Fruit fly (Drosophila melanogaster) whole organism, embryonic: Measurements from ENCODE around the gene Pka-C3.
A peak's percentile ranks its signal among the peaks of the same experiment; 100 is the strongest.

Experiments used
- CG1024 ChIP-seq: fragments of 200-800 bp; sonication (Bioruptor generic); IDR thresholded peaks from 2 replicates; pipeline ENCODE4 v1.3.6; 2022; ENCODE audit warnings: missing biosample characterization, missing genetic modification characterization
- CG10274 ChIP-seq: fragments of 200-800 bp; sonication (Bioruptor generic); optimal IDR thresholded peaks from 3 replicates; lab custom pipeline; 2017; ENCODE audit warnings: missing biosample characterization, mild to moderate bottlenecking, missing genetic modification characterization
- CG10462 ChIP-seq: fragments of 200-800 bp; sonication (Bioruptor generic); optimal IDR thresholded peaks from 2 replicates; lab custom pipeline; 2016; ENCODE audit warnings: missing biosample characterization, missing genetic modification characterization
- CG12391 ChIP-seq: fragments of 200-800 bp; sonication (Bioruptor generic); optimal IDR thresholded peaks from 3 replicates; lab custom pipeline; 2018; ENCODE audit warnings: missing biosample characterization, mild to moderate bottlenecking, missing genetic modification characterization, moderate library complexity
- CG13123 ChIP-seq: fragments of 200-800 bp; sonication (Bioruptor generic); optimal IDR thresholded peaks from 2 replicates; lab custom pipeline; 2016; ENCODE audit warnings: missing biosample characterization, missing genetic modification characterization
- CG14441 ChIP-seq: fragments of 200-800 bp; sonication (Bioruptor generic); IDR thresholded peaks from 2 replicates; pipeline ENCODE4 v1.3.6; 2022; ENCODE audit warnings: missing biosample characterization, missing genetic modification characterization
- CG16863 ChIP-seq: fragments of 200-800 bp; sonication (Bioruptor generic); optimal IDR thresholded peaks from 3 replicates; lab custom pipeline; 2016; ENCODE audit warnings: missing biosample characterization, missing genetic modification characterization
- CG18262 ChIP-seq: fragments of 200-800 bp; optimal IDR thresholded peaks from 3 replicates; lab custom pipeline; 2019; ENCODE audit warnings: missing biosample characterization, mild to moderate bottlenecking, missing genetic modification characterization, moderate library complexity
- CG18476 ChIP-seq: fragments of 200-800 bp; sonication (Bioruptor generic); optimal IDR thresholded peaks from 2 replicates; lab custom pipeline; 2016; ENCODE audit warnings: missing biosample characterization, mild to moderate bottlenecking, missing genetic modification characterization
- CG2199 ChIP-seq: fragments of 200-800 bp; sonication (Bioruptor generic); IDR thresholded peaks from 3 replicates; pipeline ENCODE4 v1.3.6; 2022; ENCODE audit warnings: missing biosample characterization, missing genetic modification characterization
- CG2678 ChIP-seq: fragments of 200-800 bp; sonication (Bioruptor generic); optimal IDR thresholded peaks from 3 replicates; lab custom pipeline; 2019; ENCODE audit warnings: missing biosample characterization, mild to moderate bottlenecking, missing genetic modification characterization, moderate library complexity
- CG30403 ChIP-seq: fragments of 200-800 bp; sonication (Bioruptor generic); optimal IDR thresholded peaks from 3 replicates; lab custom pipeline; 2016; ENCODE audit warnings: missing biosample characterization, missing genetic modification characterization
- CG31365 ChIP-seq: fragments of 200-800 bp; sonication (Bioruptor generic); optimal IDR thresholded peaks from 2 replicates; lab custom pipeline; 2018; ENCODE audit warnings: missing biosample characterization, mild to moderate bottlenecking, missing genetic modification characterization
- CG32767 ChIP-seq: fragments of 200-800 bp; sonication (Bioruptor generic); IDR thresholded peaks from 2 replicates; pipeline ENCODE4 v1.3.6; 2022; ENCODE audit warnings: missing biosample characterization, missing genetic modification characterization
- CG32772 ChIP-seq: fragments of 200-800 bp; sonication (Bioruptor generic); IDR thresholded peaks from 2 replicates; pipeline ENCODE4 v1.3.6; 2022; ENCODE audit warnings: missing biosample characterization, missing genetic modification characterization
- CG33213 ChIP-seq: fragments of 200-800 bp; sonication (Bioruptor generic); optimal IDR thresholded peaks from 3 replicates; lab custom pipeline; 2016; ENCODE audit warnings: missing biosample characterization, missing genetic modification characterization
- CG3407 ChIP-seq: fragments of 200-800 bp; sonication (Bioruptor generic); optimal IDR thresholded peaks from 2 replicates; lab custom pipeline; 2018; ENCODE audit warnings: missing biosample characterization, mild to moderate bottlenecking, missing genetic modification characterization
- CG4328 ChIP-seq: fragments of 200-800 bp; sonication (Bioruptor generic); optimal IDR thresholded peaks from 3 replicates; lab custom pipeline; 2017; ENCODE audit warnings: missing biosample characterization, missing genetic modification reagents, missing genetic modification characterization
- CG4424 ChIP-seq: fragments of 200-800 bp; sonication (Bioruptor generic); optimal IDR thresholded peaks from 3 replicates; lab custom pipeline; 2016; ENCODE audit warnings: missing biosample characterization, missing genetic modification characterization
- CG4820 ChIP-seq: fragments of 200-800 bp; sonication (Bioruptor generic); optimal IDR thresholded peaks from 3 replicates; lab custom pipeline; 2016; ENCODE audit warnings: missing biosample characterization, missing genetic modification characterization
- CG5180 ChIP-seq: fragments of 200-800 bp; sonication (Bioruptor generic); optimal IDR thresholded peaks from 3 replicates; lab custom pipeline; 2017; ENCODE audit warnings: missing biosample characterization, missing genetic modification characterization, mild to moderate bottlenecking, moderate library complexity, missing genetic modification reagents
- CG6175 ChIP-seq: fragments of 200-800 bp; sonication (Bioruptor generic); IDR thresholded peaks from 3 replicates; pipeline ENCODE4 v1.3.6; 2022; ENCODE audit warnings: missing biosample characterization, missing genetic modification characterization
- CG6683 ChIP-seq: fragments of 200-800 bp; sonication (Bioruptor generic); optimal IDR thresholded peaks from 2 replicates; lab custom pipeline; 2017; ENCODE audit warnings: missing biosample characterization, mild to moderate bottlenecking, missing genetic modification characterization, missing genetic modification reagents
- CG7556 ChIP-seq: fragments of 200-800 bp; sonication (Bioruptor generic); optimal IDR thresholded peaks from 2 replicates; lab custom pipeline; 2017; ENCODE audit warnings: missing biosample characterization, mild to moderate bottlenecking, missing genetic modification characterization
- CG9609 ChIP-seq: fragments of 200-800 bp; sonication (Bioruptor generic); optimal IDR thresholded peaks from 3 replicates; lab custom pipeline; 2016; ENCODE audit warnings: missing biosample characterization, missing genetic modification characterization
- CG9817 ChIP-seq: fragments of 200-800 bp; sonication (Bioruptor generic); optimal IDR thresholded peaks from 2 replicates; lab custom pipeline; 2018; ENCODE audit warnings: missing biosample characterization, mild to moderate bottlenecking, missing genetic modification characterization, moderate library complexity
- Dip2 ChIP-seq: fragments of 200-800 bp; sonication (Bioruptor generic); IDR thresholded peaks from 2 replicates; pipeline ENCODE4 v1.3.6; 2022; ENCODE audit warnings: missing biosample characterization, missing genetic modification characterization
- Doc2 ChIP-seq: fragments of 200-800 bp; sonication (Bioruptor generic); IDR thresholded peaks from 2 replicates; pipeline ENCODE4 v1.3.6; 2022; ENCODE audit warnings: missing biosample characterization, missing genetic modification characterization
- E2f1 ChIP-seq: fragments of 200-800 bp; sonication (Bioruptor generic); IDR thresholded peaks from 2 replicates; pipeline ENCODE4 v1.3.6; 2022; ENCODE audit warnings: missing biosample characterization, missing genetic modification characterization
- Eip74EF ChIP-seq, 2 experiments: fragments of 200-800 bp in 1 of 2; fragments of >200 bp in 1 of 2; sonication (Bioruptor generic) in 1 of 2; optimal IDR thresholded peaks; 2 replicates each; lab custom pipeline; 2017 to 2019; ENCODE audit warnings: missing biosample characterization in 2 of 2, missing genetic modification characterization in 2 of 2, mild to moderate bottlenecking in 1 of 2, moderate library complexity in 1 of 2
- Fer1 ChIP-seq: fragments of 200-800 bp; sonication (Bioruptor generic); optimal IDR thresholded peaks from 2 replicates; lab custom pipeline; 2017; ENCODE audit warnings: missing biosample characterization, mild to moderate bottlenecking, missing genetic modification characterization
- Lpt ChIP-seq: fragments of >200 bp; optimal IDR thresholded peaks from 2 replicates; lab custom pipeline; 2018; ENCODE audit warnings: missing biosample characterization, missing genetic modification characterization
- Mes4 ChIP-seq: fragments of 200-800 bp; sonication (Bioruptor generic); optimal IDR thresholded peaks from 2 replicates; lab custom pipeline; 2016; ENCODE audit warnings: missing biosample characterization, missing genetic modification characterization
- Ravus ChIP-seq: fragments of 200-800 bp; sonication (Bioruptor generic); IDR thresholded peaks from 2 replicates; pipeline ENCODE4 v1.3.6; 2022; ENCODE audit warnings: missing biosample characterization, missing genetic modification characterization
- bsh ChIP-seq, 2 experiments: fragments of 200-800 bp; sonication (Bioruptor generic); optimal IDR thresholded peaks; 2 replicates each; lab custom pipeline; 2017 to 2018; ENCODE audit warnings: mild to moderate bottlenecking in 2 of 2, missing biosample characterization in 2 of 2, missing genetic modification characterization in 2 of 2, moderate library complexity in 1 of 2
- chif ChIP-seq, 2 experiments: fragments of 200-800 bp; sonication (Bioruptor generic); optimal IDR thresholded peaks; 3 replicates each; lab custom pipeline; 2016; ENCODE audit warnings: missing biosample characterization in 2 of 2, missing genetic modification characterization in 2 of 2
- chinmo ChIP-seq: fragments of 200-800 bp; sonication (Bioruptor generic); IDR thresholded peaks from 4 replicates; pipeline ENCODE4 v1.3.6; 2022; ENCODE audit warnings: missing biosample characterization, missing genetic modification characterization; ENCODE audit not compliant: partially characterized antibody
- chn ChIP-seq: fragments of 200-800 bp; sonication (Bioruptor generic); optimal IDR thresholded peaks from 2 replicates; lab custom pipeline; 2016; ENCODE audit warnings: missing biosample characterization, missing genetic modification characterization
- danr ChIP-seq: fragments of 200-800 bp; sonication (Bioruptor generic); IDR thresholded peaks from 2 replicates; pipeline ENCODE4 v1.3.6; 2022; ENCODE audit warnings: missing biosample characterization, missing genetic modification characterization
- dmrt99B ChIP-seq: fragments of 200-800 bp; sonication (Bioruptor generic); optimal IDR thresholded peaks from 2 replicates; lab custom pipeline; 2018; ENCODE audit warnings: missing biosample characterization, mild to moderate bottlenecking, missing genetic modification characterization, moderate library complexity
- ewg ChIP-seq: fragments of 200-800 bp; sonication (Bioruptor generic); optimal IDR thresholded peaks from 3 replicates; lab custom pipeline; 2017; ENCODE audit warnings: mild to moderate bottlenecking, missing biosample characterization, missing genetic modification reagents, missing genetic modification characterization
- fu2 ChIP-seq: fragments of 200-800 bp; sonication (Bioruptor generic); optimal IDR thresholded peaks from 2 replicates; lab custom pipeline; 2016; ENCODE audit warnings: missing biosample characterization, missing genetic modification characterization
- grn ChIP-seq: fragments of 200-800 bp; sonication (Bioruptor generic); optimal IDR thresholded peaks from 3 replicates; lab custom pipeline; 2017; ENCODE audit warnings: missing biosample characterization, missing genetic modification characterization
- knrl ChIP-seq: fragments of 200-800 bp; sonication (Bioruptor generic); IDR thresholded peaks from 3 replicates; pipeline ENCODE4 v1.3.6; 2022; ENCODE audit warnings: missing biosample characterization, missing genetic modification characterization; ENCODE audit not compliant: partially characterized antibody
- mam ChIP-seq: fragments of 200-800 bp; sonication (Bioruptor generic); optimal IDR thresholded peaks from 3 replicates; lab custom pipeline; 2016; ENCODE audit warnings: missing biosample characterization, missing genetic modification characterization
- nmo ChIP-seq: fragments of 200-800 bp; sonication (Bioruptor generic); optimal IDR thresholded peaks from 2 replicates; lab custom pipeline; 2018; ENCODE audit warnings: missing biosample characterization, mild to moderate bottlenecking, missing genetic modification characterization, moderate library complexity
- org-1 ChIP-seq: fragments of 200-800 bp; sonication (Bioruptor generic); optimal IDR thresholded peaks from 2 replicates; lab custom pipeline; 2017; ENCODE audit warnings: missing biosample characterization, missing genetic modification characterization
- row ChIP-seq: fragments of 200-800 bp; sonication (Bioruptor generic); IDR thresholded peaks from 3 replicates; pipeline ENCODE4 v1.3.6; 2022; ENCODE audit warnings: missing biosample characterization, missing genetic modification characterization
- tup ChIP-seq: fragments of 200-800 bp; sonication (Bioruptor generic); optimal IDR thresholded peaks from 2 replicates; lab custom pipeline; 2016; ENCODE audit warnings: missing biosample characterization, mild to moderate bottlenecking, missing genetic modification characterization, moderate library complexity
- vfl ChIP-seq: fragments of 200-800 bp; sonication (Bioruptor generic); optimal IDR thresholded peaks from 2 replicates; lab custom pipeline; 2016; ENCODE audit warnings: missing biosample characterization, missing genetic modification characterization
- vnd ChIP-seq: fragments of 200-800 bp; sonication (Bioruptor generic); IDR thresholded peaks from 3 replicates; pipeline ENCODE4 v1.3.6; 2022; ENCODE audit warnings: missing biosample characterization, missing genetic modification characterization; ENCODE audit not compliant: partially characterized antibody

The Pka-C3 gene

dm6 chr3L:15940823-15941222 is 13.8 kb downstream of the Pka-C3 start (continued):
- TF ChIP-seq CG4820 (GFP tag; lab: Kevin White, UChicago) (peak; percentile 58), CG2678 (peak; percentile 53), nmo (peak; percentile 80), mam (peak; percentile 14), Dip2 (GFP tag; lab: Robert Waterston, UW) (no peak), CG18262 (tag; lab: Kevin White, UChicago) (peak; percentile 73), tup (no peak), CG9817 (tag; lab: Kevin White, UChicago) (peak; percentile 43), CG33213 (GFP tag; lab: Kevin White, UChicago) (peak; percentile 17), CG4424 (GFP tag; lab: Kevin White, UChicago) (peak; percentile 46), grn (GFP tag; lab: Kevin White, UChicago) (no peak), CG2199 (GFP tag; lab: Robert Waterston, UW) (no peak), row (peak; percentile 68), CG30403 (GFP tag; lab: Kevin White, UChicago) (peak; percentile 64), danr (GFP tag; lab: Robert Waterston, UW) (no peak), bsh (GFP tag; optimal IDR thresholded peaks at IDR 0.05; lab: Kevin White, UChicago) (peak in 1 of 2 experiments; percentile 80), Eip74EF (GFP tag; optimal IDR thresholded peaks at IDR 0.05; lab: Kevin White, UChicago) (peak in 1 of 2 experiments; percentile 65), CG10462 (GFP tag; lab: Kevin White, UChicago) (peak; percentile 26), CG13123 (GFP tag; lab: Kevin White, UChicago) (peak; percentile 1), Doc2 (GFP tag; lab: Robert Waterston, UW) (no peak), knrl (GFP tag; lab: Robert Waterston, UW) (no peak), CG12391 (tag; lab: Kevin White, UChicago) (peak; percentile 72), CG18476 (GFP tag; lab: Kevin White, UChicago) (peak; percentile 44), org-1 (GFP tag; lab: Kevin White, UChicago) (peak; percentile 37), Lpt (no peak), CG6683 (GFP tag; lab: Kevin White, UChicago) (no peak), vnd (GFP tag; lab: Robert Waterston, UW) (no peak), CG31365 (tag; lab: Kevin White, UChicago) (no peak), ewg (GFP tag; lab: Kevin White, UChicago) (peak; percentile 78), CG1024 (GFP tag; lab: Robert Waterston, UW) (0 out of 2 replicates have a peak, but pooled peaks have one; percentile 31), CG3407 (GFP tag; lab: Kevin White, UChicago) (peak; percentile 24), E2f1 (peak; percentile 44), CG32767 (peak; percentile 38; the same call in 1 of the 2 replicates), vfl (no peak), chinmo (GFP tag; lab: Robert Waterston, UW) (no peak), dmrt99B (tag; lab: Kevin White, UChicago) (peak; percentile 64), CG14441 (peak; percentile 75), Ravus (peak; percentile 14), CG4328 (GFP tag; lab: Kevin White, UChicago) (peak; percentile 25), CG9609 (peak; percentile 25), chn (GFP tag; lab: Kevin White, UChicago) (peak; percentile 38), CG16863 (peak; percentile 35), chif (GFP tag; optimal IDR thresholded peaks at IDR 0.05; lab: Kevin White, UChicago) (peak; percentile 51 to 59), CG32772 (GFP tag; lab: Robert Waterston, UW) (peak; percentile 60; the same call in 1 of the 2 replicates), Fer1 (GFP tag; lab: Kevin White, UChicago) (peak; percentile 31), CG10274 (GFP tag; lab: Kevin White, UChicago) (no peak), fu2 (GFP tag; lab: Kevin White, UChicago) (no peak), Mes4 (peak; percentile 35), CG6175 (no peak), CG5180 (GFP tag; lab: Kevin White, UChicago) (peak; percentile 87), CG7556 (GFP tag; lab: Kevin White, UChicago) (peak; percentile 16)
